Worm (Caenorhabditis elegans): ENCODE measurements around the gene tag-314.

ce11 chrV:10426253-10426652 is 2.3 kb downstream of the tag-314 start, which contains the start of gene apc-10:
- TF ChIP-seq ama-1 (optimal IDR thresholded peaks at IDR 0.05) = no peak
- TF ChIP-seq hmg-4 (GFP tag; optimal IDR thresholded peaks at IDR 0.05) = no peak
- TF ChIP-seq pes-1 (GFP tag; IDR thresholded peaks at IDR 0.05) = no peak
- TF ChIP-seq scrt-1 (GFP tag; IDR thresholded peaks at IDR 0.05) = no peak
- TF ChIP-seq hnd-1 (tag; optimal IDR thresholded peaks at IDR 0.05) = no peak
- TF ChIP-seq hmbx-1 (tag; optimal IDR thresholded peaks at IDR 0.05) = no peak
- no peak for TF ChIP-seq F13C5.2 (tag; optimal IDR thresholded peaks at IDR 0.05)
- TF ChIP-seq ceh-36 (tag; optimal IDR thresholded peaks at IDR 0.05) = no peak
- TF ChIP-seq tra-4 (tag; optimal IDR thresholded peaks at IDR 0.05) = no peak
- TF ChIP-seq tbx-11 (GFP tag; IDR thresholded peaks at IDR 0.05) = no peak
- no peak for TF ChIP-seq B0310.2 (tag; optimal IDR thresholded peaks at IDR 0.05)

Measured in whole organism, early embryonic.